Worm (Caenorhabditis elegans): ENCODE measurements around the gene avr-15.

Gene avr-15

DNA sequence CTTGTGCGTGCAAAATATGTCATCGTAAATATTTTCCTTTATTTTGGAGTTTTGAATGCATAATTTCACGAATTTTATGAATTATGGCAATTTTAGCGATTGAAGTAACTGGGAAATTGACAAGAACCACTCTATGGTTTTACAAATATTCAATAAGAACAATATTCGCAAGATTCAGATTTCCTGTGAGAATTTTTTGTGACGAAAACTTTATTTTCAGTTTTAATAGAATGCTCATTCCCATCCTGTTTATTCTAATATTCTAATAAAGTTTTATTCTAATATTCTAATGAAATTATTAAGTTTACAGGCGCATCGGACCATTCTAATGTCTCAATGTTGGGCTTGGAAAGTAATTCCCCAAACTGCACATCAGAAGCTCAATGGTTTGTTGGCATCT, 11.7 kb upstream of the avr-15 start, which contains the start of gene R11G10.3:
Gene R11G10.3, plus strand, starts transcription at position 301 of the 400 bp plus-strand sequence.
- TF ChIP-seq ztf-29 (GFP tag; IDR thresholded peaks at IDR 0.05) (no peak), T22C8.4 (GFP tag; IDR thresholded peaks at IDR 0.05) (no peak), flt-1 (GFP tag; IDR thresholded peaks at IDR 0.05) (no peak), tab-1 (GFP tag; IDR thresholded peaks at IDR 0.05) (no peak), ref-1 (GFP tag; conservative IDR thresholded peaks at IDR 0.05) (no peak), med-1 (GFP tag; optimal IDR thresholded peaks at IDR 0.05; ENCODE audit: insufficient read depth) (no peak), cog-1 (tag; optimal IDR thresholded peaks at IDR 0.05) (no peak), klf-2 (GFP tag; conservative IDR thresholded peaks at IDR 0.05) (no peak), ztf-23 (GFP tag; IDR thresholded peaks at IDR 0.05) (no peak)

DNA sequence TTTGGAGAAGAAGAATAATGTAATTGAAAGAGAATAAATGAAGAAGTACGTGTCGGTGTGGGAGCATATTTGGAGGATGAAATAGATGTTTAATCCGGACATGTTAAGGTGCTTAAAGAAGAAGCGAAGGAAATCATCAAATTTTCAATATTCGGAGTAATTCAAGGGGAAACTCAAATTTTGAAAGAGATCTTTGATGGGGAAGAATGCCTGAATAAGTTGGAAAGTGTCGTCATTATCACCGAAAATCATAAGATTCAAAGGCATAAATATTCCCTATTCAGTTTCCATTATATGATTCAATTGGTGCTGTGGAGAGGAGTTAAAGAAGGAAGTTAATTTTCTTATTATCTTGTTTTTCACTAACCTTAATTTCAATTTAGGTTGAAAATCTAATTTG, 3.6 kb upstream of the avr-15 start, which contains the start of gene semi-1:
Gene semi-1, minus strand, starts transcription at position 101 of the 400 bp plus-strand sequence.
- TF ChIP-seq flt-1 (GFP tag; IDR thresholded peaks at IDR 0.05): no peak
- no peak for TF ChIP-seq med-1 (GFP tag; optimal IDR thresholded peaks at IDR 0.05; ENCODE audit: insufficient read depth)
- TF ChIP-seq T22C8.4 (GFP tag; IDR thresholded peaks at IDR 0.05): no peak
- no peak for TF ChIP-seq klf-2 (GFP tag; conservative IDR thresholded peaks at IDR 0.05)
- TF ChIP-seq ztf-29 (GFP tag; IDR thresholded peaks at IDR 0.05): no peak
- TF ChIP-seq ztf-23 (GFP tag; IDR thresholded peaks at IDR 0.05): no peak
- no peak for TF ChIP-seq cog-1 (tag; optimal IDR thresholded peaks at IDR 0.05)
- TF ChIP-seq ref-1 (GFP tag; conservative IDR thresholded peaks at IDR 0.05): no peak
- no peak for TF ChIP-seq tab-1 (GFP tag; IDR thresholded peaks at IDR 0.05)

DNA sequence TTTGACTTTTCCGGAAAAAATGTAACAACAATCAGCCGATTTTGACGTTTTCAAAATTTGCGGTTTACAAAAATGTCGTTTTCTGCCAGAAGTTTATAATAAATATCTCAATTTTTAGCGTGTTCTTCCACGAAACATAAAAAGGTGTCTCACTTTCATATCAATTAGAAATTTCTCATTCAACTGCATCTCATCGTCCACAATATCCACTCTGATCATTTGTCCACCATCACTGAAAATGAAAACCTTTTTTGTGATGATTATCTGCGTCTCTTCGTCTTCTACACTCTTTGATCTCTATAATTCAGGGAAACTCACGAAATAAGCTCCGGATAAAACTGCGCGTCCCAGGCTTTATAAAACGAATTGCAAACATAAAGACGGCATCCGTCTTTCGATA, 997 bp upstream of the avr-15 start:
- TF ChIP-seq ztf-29 (GFP tag; IDR thresholded peaks at IDR 0.05): no peak
- TF ChIP-seq klf-2 (GFP tag; conservative IDR thresholded peaks at IDR 0.05): no peak
- TF ChIP-seq med-1 (GFP tag; optimal IDR thresholded peaks at IDR 0.05; ENCODE audit: insufficient read depth): no peak
- TF ChIP-seq flt-1 (GFP tag; IDR thresholded peaks at IDR 0.05): no peak
- TF ChIP-seq ref-1 (GFP tag; conservative IDR thresholded peaks at IDR 0.05): no peak
- TF ChIP-seq ztf-23 (GFP tag; IDR thresholded peaks at IDR 0.05): no peak
- TF ChIP-seq tab-1 (GFP tag; IDR thresholded peaks at IDR 0.05): no peak
- no peak for TF ChIP-seq T22C8.4 (GFP tag; IDR thresholded peaks at IDR 0.05)
- TF ChIP-seq cog-1 (tag; optimal IDR thresholded peaks at IDR 0.05): no peak

DNA sequence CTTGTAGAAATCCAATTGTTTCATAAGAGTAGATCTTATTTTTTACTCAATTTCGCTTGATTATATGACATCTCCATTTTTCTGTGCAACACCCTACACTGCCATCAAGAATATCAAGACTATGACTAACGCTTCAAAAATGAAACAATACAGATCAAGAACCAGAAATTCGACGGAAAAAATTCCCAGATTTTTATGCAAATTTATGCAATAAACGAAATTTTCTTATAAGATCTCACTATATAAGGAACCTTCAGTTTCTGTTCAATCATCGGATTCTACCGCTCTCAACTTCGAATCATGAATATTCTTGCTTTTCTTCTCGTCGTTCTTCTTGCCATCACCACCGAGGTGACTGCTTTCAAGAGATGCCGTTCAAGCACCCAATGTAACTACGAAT, 5.2 kb downstream of the avr-15 start, which contains the start of gene R11G10.4:
Gene R11G10.4, plus strand, starts transcription at position 301 of the 400 bp plus-strand sequence.
- no peak for TF ChIP-seq klf-2 (GFP tag; conservative IDR thresholded peaks at IDR 0.05)
- TF ChIP-seq ref-1 (GFP tag; conservative IDR thresholded peaks at IDR 0.05): no peak
- TF ChIP-seq cog-1 (tag; optimal IDR thresholded peaks at IDR 0.05): no peak
- TF ChIP-seq tab-1 (GFP tag; IDR thresholded peaks at IDR 0.05): no peak
- no peak for TF ChIP-seq ztf-23 (GFP tag; IDR thresholded peaks at IDR 0.05)
- TF ChIP-seq flt-1 (GFP tag; IDR thresholded peaks at IDR 0.05): no peak
- no peak for TF ChIP-seq ztf-29 (GFP tag; IDR thresholded peaks at IDR 0.05)
- TF ChIP-seq T22C8.4 (GFP tag; IDR thresholded peaks at IDR 0.05): no peak
- TF ChIP-seq med-1 (GFP tag; optimal IDR thresholded peaks at IDR 0.05; ENCODE audit: insufficient read depth): no peak

DNA sequence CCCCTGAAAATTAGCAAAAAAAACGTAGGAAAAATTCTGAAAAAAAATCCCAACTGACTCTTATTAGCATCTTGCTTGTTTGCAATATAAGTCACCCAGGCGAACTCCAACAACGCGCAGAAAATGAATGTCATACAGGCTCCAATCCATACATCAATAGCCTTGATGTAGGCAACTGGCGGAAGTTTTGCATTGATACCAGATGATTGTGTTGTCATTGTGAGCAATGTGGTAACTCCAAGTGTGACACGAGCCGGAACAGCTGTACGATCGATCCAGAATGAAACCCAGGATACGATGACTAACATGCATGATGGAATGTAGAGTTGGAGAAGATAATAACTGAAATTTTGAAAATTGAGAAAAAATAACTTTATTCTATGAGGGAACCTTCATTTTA, 12.3 kb downstream of the avr-15 start:
- TF ChIP-seq med-1 (GFP tag; optimal IDR thresholded peaks at IDR 0.05; ENCODE audit: insufficient read depth): no peak
- TF ChIP-seq cog-1 (tag; optimal IDR thresholded peaks at IDR 0.05): no peak
- no peak for TF ChIP-seq T22C8.4 (GFP tag; IDR thresholded peaks at IDR 0.05)
- no peak for TF ChIP-seq flt-1 (GFP tag; IDR thresholded peaks at IDR 0.05)
- TF ChIP-seq ztf-23 (GFP tag; IDR thresholded peaks at IDR 0.05): no peak
- TF ChIP-seq tab-1 (GFP tag; IDR thresholded peaks at IDR 0.05): no peak
- TF ChIP-seq ztf-29 (GFP tag; IDR thresholded peaks at IDR 0.05): no peak
- TF ChIP-seq ref-1 (GFP tag; conservative IDR thresholded peaks at IDR 0.05): no peak

DNA sequence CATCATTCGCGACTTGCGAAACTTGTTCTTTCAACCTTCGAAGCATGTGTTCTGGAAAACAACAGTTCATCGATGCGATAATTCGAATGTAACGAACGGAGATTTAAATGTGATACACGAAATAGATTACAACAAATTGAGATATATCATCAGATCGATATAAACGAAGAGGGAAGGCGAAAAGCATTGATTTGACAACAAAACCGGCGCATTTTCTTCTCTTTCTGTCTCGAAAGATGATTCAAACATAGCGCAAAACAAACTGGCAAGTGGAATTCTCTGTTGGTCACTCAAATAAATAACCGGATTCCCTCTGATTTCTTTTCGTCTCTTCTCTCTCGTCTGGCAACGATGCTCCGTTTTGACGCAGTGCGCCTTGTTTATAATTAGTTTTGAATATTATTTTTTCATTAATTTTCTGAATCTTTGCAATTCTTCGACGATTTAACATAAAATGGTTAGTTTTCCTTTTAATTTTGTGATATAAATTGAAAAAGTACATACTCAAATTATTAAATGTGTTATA, 14.1 kb downstream of the avr-15 start, which contains the start of the genes eea-1 and gut-2:
Gene eea-1, minus strand, starts transcription at position 51 of the 526 bp plus-strand sequence.
Gene gut-2, plus strand, starts transcription at position 369 of the 526 bp plus-strand sequence.
- TF ChIP-seq flt-1 (GFP tag; IDR thresholded peaks at IDR 0.05) (no peak), tab-1 (GFP tag; IDR thresholded peaks at IDR 0.05) (no peak), ztf-29 (GFP tag; IDR thresholded peaks at IDR 0.05) (no peak), klf-2 (GFP tag; conservative IDR thresholded peaks at IDR 0.05) (no peak), cog-1 (tag; optimal IDR thresholded peaks at IDR 0.05) (no peak), ztf-23 (GFP tag; IDR thresholded peaks at IDR 0.05) (no peak), ref-1 (GFP tag; conservative IDR thresholded peaks at IDR 0.05) (no peak), med-1 (GFP tag; optimal IDR thresholded peaks at IDR 0.05; ENCODE audit: insufficient read depth) (no peak), T22C8.4 (GFP tag; IDR thresholded peaks at IDR 0.05) (no peak)

DNA sequence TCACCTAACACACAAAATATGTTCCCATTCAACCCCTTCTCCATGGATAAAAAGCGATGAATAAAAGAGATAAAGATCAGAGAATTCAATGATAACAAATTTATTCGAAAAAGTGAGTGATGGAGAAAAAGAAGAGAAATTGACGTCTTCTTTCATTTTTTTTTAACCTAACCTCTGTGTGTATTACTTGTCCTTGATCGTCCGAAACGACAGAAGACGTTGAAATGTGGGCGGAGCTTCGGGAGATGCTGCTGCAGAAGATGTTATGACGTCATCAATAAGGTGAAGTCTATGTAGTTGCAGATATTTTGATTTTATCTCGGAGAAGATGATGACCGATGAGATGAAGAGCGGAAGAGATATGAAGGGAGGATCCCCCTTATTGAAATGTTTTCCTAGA, 21.7 kb downstream of the avr-15 start, which contains the start of gene T10G3.3:
Gene T10G3.3, minus strand, starts transcription at position 370 of the 400 bp plus-strand sequence.
- TF ChIP-seq klf-2 (GFP tag; conservative IDR thresholded peaks at IDR 0.05) (no peak), ztf-23 (GFP tag; IDR thresholded peaks at IDR 0.05) (no peak), T22C8.4 (GFP tag; IDR thresholded peaks at IDR 0.05) (no peak), ztf-29 (GFP tag; IDR thresholded peaks at IDR 0.05) (no peak), cog-1 (tag; optimal IDR thresholded peaks at IDR 0.05) (no peak), med-1 (GFP tag; optimal IDR thresholded peaks at IDR 0.05; ENCODE audit: insufficient read depth) (no peak), ref-1 (GFP tag; conservative IDR thresholded peaks at IDR 0.05) (no peak), flt-1 (GFP tag; IDR thresholded peaks at IDR 0.05) (no peak), tab-1 (GFP tag; IDR thresholded peaks at IDR 0.05) (no peak)

DNA sequence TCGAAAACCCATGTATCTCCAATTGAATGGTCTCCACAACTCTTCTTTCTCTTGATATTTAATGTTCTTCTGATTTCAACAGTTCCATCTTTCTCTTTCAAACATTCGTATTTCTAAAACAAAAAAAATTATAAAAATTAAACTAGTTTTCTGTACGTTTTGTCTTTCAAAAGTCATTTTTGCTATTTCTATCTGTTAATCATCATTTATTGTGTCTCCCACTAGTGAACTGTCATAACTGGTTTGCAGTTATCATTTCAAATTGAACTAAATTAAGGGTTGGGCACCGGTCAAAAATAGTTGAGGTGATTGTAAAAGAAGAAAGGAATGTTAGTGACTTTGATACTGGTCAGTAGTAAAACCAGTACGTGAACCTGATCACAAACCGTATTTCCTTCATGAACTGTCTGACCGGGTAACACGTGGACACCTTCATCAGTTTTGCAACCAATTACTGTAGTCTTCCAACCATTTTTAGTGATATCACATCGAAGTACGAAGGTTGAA, 23.2 kb downstream of the avr-15 start:
- TF ChIP-seq med-1 (GFP tag; optimal IDR thresholded peaks at IDR 0.05; ENCODE audit: insufficient read depth) (no peak), tab-1 (GFP tag; IDR thresholded peaks at IDR 0.05) (no peak), klf-2 (GFP tag; conservative IDR thresholded peaks at IDR 0.05) (no peak), T22C8.4 (GFP tag; IDR thresholded peaks at IDR 0.05) (no peak), ztf-29 (GFP tag; IDR thresholded peaks at IDR 0.05) (no peak), flt-1 (GFP tag; IDR thresholded peaks at IDR 0.05) (no peak), ref-1 (GFP tag; conservative IDR thresholded peaks at IDR 0.05) (no peak), cog-1 (tag; optimal IDR thresholded peaks at IDR 0.05) (no peak), ztf-23 (GFP tag; IDR thresholded peaks at IDR 0.05) (no peak)

DNA sequence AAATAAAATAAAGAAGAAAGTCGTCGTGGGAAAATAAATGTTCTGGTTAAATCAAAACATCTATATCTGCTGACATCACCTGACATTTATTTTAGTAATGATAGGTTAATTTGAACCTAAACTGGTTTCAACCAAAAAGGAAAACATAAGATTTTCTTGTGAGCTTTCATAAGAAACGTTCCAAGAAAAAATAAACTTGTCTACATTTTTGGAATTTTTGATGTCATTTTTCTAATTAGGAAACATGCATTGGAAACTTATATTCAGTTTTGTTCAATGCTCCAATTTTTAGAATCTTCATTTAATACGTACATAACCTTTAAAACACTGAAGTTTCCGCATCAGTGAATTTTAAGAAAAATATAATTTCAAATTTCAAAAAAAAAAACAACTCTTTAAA, 25.8 kb downstream of the avr-15 start:
- TF ChIP-seq med-1 (GFP tag; optimal IDR thresholded peaks at IDR 0.05; ENCODE audit: insufficient read depth): no peak
- TF ChIP-seq T22C8.4 (GFP tag; IDR thresholded peaks at IDR 0.05): no peak
- no peak for TF ChIP-seq flt-1 (GFP tag; IDR thresholded peaks at IDR 0.05)
- TF ChIP-seq cog-1 (tag; optimal IDR thresholded peaks at IDR 0.05): no peak
- TF ChIP-seq ztf-23 (GFP tag; IDR thresholded peaks at IDR 0.05): no peak
- TF ChIP-seq klf-2 (GFP tag; conservative IDR thresholded peaks at IDR 0.05): no peak
- no peak for TF ChIP-seq tab-1 (GFP tag; IDR thresholded peaks at IDR 0.05)
- TF ChIP-seq ref-1 (GFP tag; conservative IDR thresholded peaks at IDR 0.05): no peak
- no peak for TF ChIP-seq ztf-29 (GFP tag; IDR thresholded peaks at IDR 0.05)
